Worm (Caenorhabditis elegans): ENCODE results near the gene rgs-9.

- no peak for TF ChIP-seq tab-1 (GFP tag; IDR thresholded peaks at IDR 0.05)
- TF ChIP-seq med-1 (GFP tag; optimal IDR thresholded peaks at IDR 0.05; ENCODE audit: insufficient read depth) = no peak
- TF ChIP-seq cog-1 (tag; optimal IDR thresholded peaks at IDR 0.05) = no peak
- no peak for TF ChIP-seq ref-1 (GFP tag; conservative IDR thresholded peaks at IDR 0.05)
- no peak for TF ChIP-seq T22C8.4 (GFP tag; IDR thresholded peaks at IDR 0.05)
- no peak for TF ChIP-seq flt-1 (GFP tag; IDR thresholded peaks at IDR 0.05)
- TF ChIP-seq klf-2 (GFP tag; conservative IDR thresholded peaks at IDR 0.05) = no peak
These were observed 47.2 kb downstream of the rgs-9 start, which contains the start of gene F52D2.7 for ce11 chrX:1962273-1962672.
